Fruit fly (Drosophila melanogaster): ENCODE data around the gene Gr68a.
A peak's percentile ranks its signal among the peaks of the same experiment; 100 is the strongest.

Gr68a gene

dm6 chr3L:11707978-11708632 lies 43.0 kb upstream of the Gr68a start, which contains the start of gene CG11658 (continued):
- no peak for TF ChIP-seq TFAM (GFP tag; optimal IDR thresholded peaks at IDR 0.05)
- no peak for TF ChIP-seq Oaz (GFP tag; IDR thresholded peaks at IDR 0.05)
- no peak for TF ChIP-seq gt (GFP tag; IDR thresholded peaks at IDR 0.05)
- TF ChIP-seq nerfin-1 (tag; optimal IDR thresholded peaks at IDR 0.05), result no peak
- TF ChIP-seq gce (GFP tag; IDR thresholded peaks at IDR 0.05), result 0 out of 3 replicates have a peak, but pooled peaks have one; percentile 40
- peak; percentile 26 for TF ChIP-seq ci (GFP tag; IDR thresholded peaks at IDR 0.05)
- no peak for TF ChIP-seq usp (GFP tag; optimal IDR thresholded peaks at IDR 0.05)
- peak; percentile 10 for TF ChIP-seq YL-1 (GFP tag; optimal IDR thresholded peaks at IDR 0.05)
- TF ChIP-seq Dip3 (GFP tag; optimal IDR thresholded peaks at IDR 0.05), result no peak
- TF ChIP-seq bowl (GFP tag; IDR thresholded peaks at IDR 0.05), result no peak
- peak; percentile 100 for TF ChIP-seq crol (GFP tag; IDR thresholded peaks at IDR 0.05)
- TF ChIP-seq sd (tag; optimal IDR thresholded peaks at IDR 0.05), result peak; percentile 8
- no peak for TF ChIP-seq CG1792 (GFP tag; optimal IDR thresholded peaks at IDR 0.05)
- TF ChIP-seq chm (GFP tag; IDR thresholded peaks at IDR 0.05), result peak; percentile 31
- TF ChIP-seq NK7.1 (GFP tag; optimal IDR thresholded peaks at IDR 0.05), result no peak
- peak; percentile 41; the same call in 1 of the 2 replicates for TF ChIP-seq hbn (GFP tag; IDR thresholded peaks at IDR 0.05; ENCODE audit: partially characterized antibody)
- TF ChIP-seq Med (GFP tag), result peak; percentile 57
- TF ChIP-seq gcm2 (GFP tag; optimal IDR thresholded peaks at IDR 0.05), result no peak
- peak; percentile 33; the same call in 1 of the 2 replicates for TF ChIP-seq inv (GFP tag; IDR thresholded peaks at IDR 0.05; ENCODE audit: partially characterized antibody)
- peak; percentile 59 for TF ChIP-seq eyg (GFP tag; optimal IDR thresholded peaks at IDR 0.05)
- TF ChIP-seq so (GFP tag; IDR thresholded peaks at IDR 0.05), result 0 out of 3 replicates have a peak, but pooled peaks have one; percentile 14
- no peak for TF ChIP-seq Ets97D (GFP tag; optimal IDR thresholded peaks at IDR 0.05)
- no peak for TF ChIP-seq mld (GFP tag; IDR thresholded peaks at IDR 0.05; ENCODE audit: partially characterized antibody)
- peak; percentile 81; the same call in 1 of the 2 replicates for TF ChIP-seq rib (GFP tag; IDR thresholded peaks at IDR 0.05)
- TF ChIP-seq fd96Cb (tag; optimal IDR thresholded peaks at IDR 0.05), result no peak
- no peak for TF ChIP-seq CG18764 (GFP tag; optimal IDR thresholded peaks at IDR 0.05)
- peak; percentile 73 for TF ChIP-seq grau (tag; optimal IDR thresholded peaks at IDR 0.05)
- TF ChIP-seq cas (GFP tag; IDR thresholded peaks at IDR 0.05), result no peak
- no peak for TF ChIP-seq CG15601 (tag; optimal IDR thresholded peaks at IDR 0.05)
- peak; percentile 15; the same call in 1 of the 2 replicates for TF ChIP-seq amos (GFP tag; IDR thresholded peaks at IDR 0.05; ENCODE audit: partially characterized antibody)
- 0 out of 3 replicates have a peak, but pooled peaks have one; percentile 13 for TF ChIP-seq CG11695 (GFP tag; IDR thresholded peaks at IDR 0.05)
- no peak for TF ChIP-seq MTF-1 (GFP tag; optimal IDR thresholded peaks at IDR 0.05; ENCODE audit: borderline replicate concordance)
- no peak for TF ChIP-seq gem (tag; optimal IDR thresholded peaks at IDR 0.05)
- TF ChIP-seq CG3995 (GFP tag; optimal IDR thresholded peaks at IDR 0.05), result no peak
- no peak for TF ChIP-seq dmrt99B (tag; optimal IDR thresholded peaks at IDR 0.05)
- no peak for TF ChIP-seq CG3847 (GFP tag; IDR thresholded peaks at IDR 0.05)
- TF ChIP-seq Atf3 (GFP tag; optimal IDR thresholded peaks at IDR 0.05), result no peak
- TF ChIP-seq CG8089 (GFP tag; optimal IDR thresholded peaks at IDR 0.05), result no peak
- TF ChIP-seq Kr (GFP tag; optimal IDR thresholded peaks at IDR 0.05), result no peak
- no peak for TF ChIP-seq CG7987 (GFP tag; optimal IDR thresholded peaks at IDR 0.05)
- no peak for TF ChIP-seq CG3065 (GFP tag; optimal IDR thresholded peaks at IDR 0.05)
- TF ChIP-seq CG3163 (GFP tag; optimal IDR thresholded peaks at IDR 0.05), result no peak
- no peak for TF ChIP-seq CG7271 (tag; optimal IDR thresholded peaks at IDR 0.05)
- no peak for TF ChIP-seq toy (GFP tag; IDR thresholded peaks at IDR 0.05)
- no peak for TF ChIP-seq esg (GFP tag; conservative IDR thresholded peaks at IDR 0.05)
- TF ChIP-seq nerfin-2 (GFP tag; IDR thresholded peaks at IDR 0.05; ENCODE audit: partially characterized antibody), result peak; percentile 59; the same call in 1 of the 2 replicates
- TF ChIP-seq CG42726 (GFP tag; IDR thresholded peaks at IDR 0.05; ENCODE audit: partially characterized antibody), result 0 out of 2 replicates have a peak, but pooled peaks have one; percentile 12
- peak; percentile 24; the same call in 1 of the 2 replicates for TF ChIP-seq vvl (GFP tag; IDR thresholded peaks at IDR 0.05)
- no peak for TF ChIP-seq hth (optimal IDR thresholded peaks at IDR 0.05)
- peak; percentile 38 for TF ChIP-seq Deaf1 (tag; optimal IDR thresholded peaks at IDR 0.05)

Data from whole organism, embryonic.